Fruit fly (Drosophila melanogaster) whole organism, prepupa: Measurements from ENCODE around the gene robl37BC.

Experiments used
- CG6808 ChIP-seq: fragments of 200-800 bp; sonication (Bioruptor generic); optimal IDR thresholded peaks from 3 replicates; lab custom pipeline; 2017; ENCODE audit warnings: missing biosample characterization, missing genetic modification characterization, mild to moderate bottlenecking, moderate library complexity, missing genetic modification reagents
- CG8319 ChIP-seq: fragments of 200-800 bp; sonication (Bioruptor generic); optimal IDR thresholded peaks from 3 replicates; lab custom pipeline; 2016; ENCODE audit warnings: missing biosample characterization, missing genetic modification characterization
- Eip93F ChIP-seq: fragments of 200-800 bp; sonication (Bioruptor generic); optimal IDR thresholded peaks from 2 replicates; lab custom pipeline; 2016; ENCODE audit warnings: missing biosample characterization, mild to moderate bottlenecking, missing genetic modification characterization
- acj6 ChIP-seq: fragments of 200-800 bp; sonication (Bioruptor generic); optimal IDR thresholded peaks from 3 replicates; lab custom pipeline; 2016; ENCODE audit warnings: missing biosample characterization, missing genetic modification characterization
- eg ChIP-seq: fragments of 200-800 bp; sonication (Bioruptor generic); IDR thresholded peaks from 3 replicates; pipeline ENCODE4 v1.3.6; 2022; ENCODE audit warnings: missing biosample characterization, missing genetic modification characterization

DNA sequence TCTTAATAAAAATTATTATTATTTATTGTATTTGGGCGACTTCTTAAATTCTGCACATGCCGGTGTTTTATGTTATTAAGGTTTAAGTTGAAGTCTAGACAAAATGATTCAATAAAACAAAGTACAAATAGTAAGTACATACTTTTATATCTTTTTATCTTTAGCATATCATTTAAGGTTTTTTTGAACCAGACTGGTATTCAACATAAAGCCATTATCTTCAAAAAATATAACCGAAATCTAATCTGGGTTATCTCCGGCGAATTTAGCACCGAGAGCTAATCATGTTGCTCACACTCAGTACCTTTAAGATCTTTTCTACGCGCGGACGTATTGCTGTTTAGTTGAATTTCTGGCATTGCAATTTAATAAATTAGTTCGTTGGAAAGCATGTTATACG, 13.5 kb upstream of the robl37BC start, which contains the start of gene CG31792:
- TF ChIP-seq acj6 (GFP tag; lab: Kevin White, UChicago) (no peak), CG6808 (no peak), Eip93F (GFP tag; lab: Kevin White, UChicago) (no peak), CG8319 (GFP tag; lab: Kevin White, UChicago) (no peak), eg (no peak)
